Worm (Caenorhabditis elegans) whole organism, L1 larva: Measurements from ENCODE around the gene dbl-1.

Experiments used
- ama-1 ChIP-seq: fragments of 150-350 bp; optimal IDR thresholded peaks from 2 replicates; lab custom pipeline; 2014
- blmp-1 ChIP-seq: fragments of 150-350 bp; optimal IDR thresholded peaks from 2 replicates; lab custom pipeline; 2014; ENCODE audit warnings: missing biosample characterization, missing genetic modification characterization
- ceh-8 ChIP-seq: fragments of 200-800 bp; sonication (Bioruptor generic); optimal IDR thresholded peaks from 2 replicates; lab custom pipeline; 2018; ENCODE audit warnings: mild to moderate bottlenecking, missing genetic modification characterization, moderate library complexity, missing compliant biosample characterization
- efl-1 ChIP-seq, 4 experiments: fragments of 150-350 bp; optimal IDR thresholded peaks in 3 of 4; peaks in 1 of 4; 1 replicate in 1 of 4; 2 replicates in 3 of 4; lab custom pipeline; 2014; ENCODE audit warnings: missing biosample characterization in 2 of 4, missing genetic modification characterization in 2 of 4, missing genetic modification reagents in 2 of 4
- lin-13 ChIP-seq: fragments of 150-350 bp; optimal IDR thresholded peaks from 2 replicates; lab custom pipeline; 2014; ENCODE audit warnings: missing biosample characterization, missing genetic modification reagents, missing genetic modification characterization
- nhr-11 ChIP-seq: fragments of 150-350 bp; optimal IDR thresholded peaks from 2 replicates; lab custom pipeline; 2014; ENCODE audit warnings: missing biosample characterization, missing genetic modification characterization
- tlp-1 ChIP-seq: fragments of 150-350 bp; optimal IDR thresholded peaks from 2 replicates; lab custom pipeline; 2014; ENCODE audit warnings: missing biosample characterization, missing genetic modification characterization
- unc-130 ChIP-seq: fragments of 150-350 bp; optimal IDR thresholded peaks from 2 replicates; lab custom pipeline; 2017; ENCODE audit warnings: missing biosample characterization, missing genetic modification characterization, inconsistent platforms
- unc-62 ChIP-seq: fragments of 150-350 bp; optimal IDR thresholded peaks from 2 replicates; lab custom pipeline; 2014; ENCODE audit warnings: missing biosample characterization, missing genetic modification reagents, missing genetic modification characterization

- no peak for TF ChIP-seq efl-1 (optimal IDR thresholded peaks at IDR 0.05; lab: Kevin White, UChicago)
- peak in 1 of 2 experiments; percentile 11 for TF ChIP-seq efl-1 (GFP tag; optimal IDR thresholded peaks at IDR 0.05 in 1 of 2; lab: Kevin White, UChicago)
- no peak for TF ChIP-seq unc-130 (tag; lab: Kevin White, UChicago)
- TF ChIP-seq lin-13: no peak
- TF ChIP-seq tlp-1 (tag; lab: Kevin White, UChicago): no peak
- no peak for TF ChIP-seq unc-62 (GFP tag; lab: Kevin White, UChicago)
- no peak for TF ChIP-seq ceh-8
- TF ChIP-seq nhr-11 (tag; lab: Kevin White, UChicago): no peak
- no peak for TF ChIP-seq blmp-1 (tag; lab: Kevin White, UChicago)
- TF ChIP-seq ama-1 (lab: Kevin White, UChicago): no peak
Observed at ce11 chrV:6758017-6758416, at the start of gene dbl-1.
